Worm (Caenorhabditis elegans) whole organism, early embryonic: ENCODE measurements around the gene W02A2.5.

Source experiments
- B0310.2 ChIP-seq: sonication (generic microtip); optimal IDR thresholded peaks from 2 replicates; lab custom pipeline; 2016; ENCODE audit warnings: mild to moderate bottlenecking, missing genetic modification characterization, missing compliant biosample characterization
- F13C5.2 ChIP-seq: sonication (generic microtip); optimal IDR thresholded peaks from 2 replicates; lab custom pipeline; 2017; ENCODE audit warnings: mild to moderate bottlenecking, missing genetic modification characterization, inconsistent platforms, missing compliant biosample characterization
- ama-1 ChIP-seq: fragments of 150-350 bp; optimal IDR thresholded peaks from 2 replicates; lab custom pipeline; 2014
- ceh-13 ChIP-seq: fragments of 200-800 bp; sonication (Bioruptor generic); optimal IDR thresholded peaks from 2 replicates; lab custom pipeline; 2018; ENCODE audit warnings: mild to moderate bottlenecking, missing genetic modification characterization, missing compliant biosample characterization
- ceh-36 ChIP-seq: sonication (generic microtip); optimal IDR thresholded peaks from 2 replicates; lab custom pipeline; 2016; ENCODE audit warnings: missing genetic modification characterization, inconsistent platforms, missing compliant biosample characterization
- ets-7 ChIP-seq: sonication (generic microtip); optimal IDR thresholded peaks from 2 replicates; lab custom pipeline; 2016; ENCODE audit warnings: missing genotype, missing genetic modification characterization, missing compliant biosample characterization
- hmg-4 ChIP-seq: fragments of 200-800 bp; sonication (Bioruptor generic); optimal IDR thresholded peaks from 2 replicates; lab custom pipeline; 2018; ENCODE audit warnings: mild to moderate bottlenecking, missing genetic modification characterization, missing compliant biosample characterization
- hnd-1 ChIP-seq: sonication (generic microtip); optimal IDR thresholded peaks from 2 replicates; lab custom pipeline; 2016; ENCODE audit warnings: missing genetic modification characterization, missing compliant biosample characterization
- pes-1 ChIP-seq: fragments of 200-800 bp; sonication (Bioruptor generic); IDR thresholded peaks from 2 replicates; pipeline ENCODE4 v1.3.6; 2022; ENCODE audit warnings: missing genetic modification reagents, missing genetic modification characterization, missing compliant biosample characterization
- scrt-1 ChIP-seq: fragments of 200-800 bp; sonication (Bioruptor generic); IDR thresholded peaks from 2 replicates; pipeline ENCODE4 v1.3.6; 2022; ENCODE audit warnings: missing genetic modification characterization, missing compliant biosample characterization
- sea-1 ChIP-seq: fragments of 200-800 bp; sonication (Bioruptor generic); conservative IDR thresholded peaks from 2 replicates; pipeline ENCODE4 v1.3.6; 2022; ENCODE audit warnings: missing genetic modification characterization, missing compliant biosample characterization
- tbx-11 ChIP-seq: fragments of 200-800 bp; sonication (Bioruptor generic); IDR thresholded peaks from 2 replicates; pipeline ENCODE4 v1.3.6; 2022; ENCODE audit warnings: missing genetic modification characterization, missing compliant biosample characterization
- tra-4 ChIP-seq: sonication (generic microtip); optimal IDR thresholded peaks from 2 replicates; lab custom pipeline; 2017; ENCODE audit warnings: missing genetic modification characterization, missing compliant biosample characterization

ce11 chrIV:13322429-13322828 is 20.2 kb upstream of the W02A2.5 start:
- no peak for TF ChIP-seq ets-7
- no peak for TF ChIP-seq tra-4 (tag; lab: Kevin White, UChicago)
- no peak for TF ChIP-seq ama-1 (lab: Kevin White, UChicago)
- no peak for TF ChIP-seq hnd-1 (tag; lab: Kevin White, UChicago)
- TF ChIP-seq ceh-36 (tag; lab: Kevin White, UChicago), result no peak
- no peak for TF ChIP-seq hmg-4 (GFP tag; lab: Kevin White, UChicago)
- TF ChIP-seq F13C5.2, result no peak
- TF ChIP-seq pes-1 (GFP tag; lab: Robert Waterston, UW), result no peak
- TF ChIP-seq tbx-11, result no peak
- TF ChIP-seq sea-1 (GFP tag; lab: Robert Waterston, UW), result no peak
- TF ChIP-seq scrt-1 (GFP tag; lab: Robert Waterston, UW), result no peak
- no peak for TF ChIP-seq B0310.2 (tag; lab: Kevin White, UChicago)
- no peak for TF ChIP-seq ceh-13 (GFP tag; lab: Kevin White, UChicago)
